Worm (Caenorhabditis elegans): Measurements from ENCODE around the gene srg-59.

DNA sequence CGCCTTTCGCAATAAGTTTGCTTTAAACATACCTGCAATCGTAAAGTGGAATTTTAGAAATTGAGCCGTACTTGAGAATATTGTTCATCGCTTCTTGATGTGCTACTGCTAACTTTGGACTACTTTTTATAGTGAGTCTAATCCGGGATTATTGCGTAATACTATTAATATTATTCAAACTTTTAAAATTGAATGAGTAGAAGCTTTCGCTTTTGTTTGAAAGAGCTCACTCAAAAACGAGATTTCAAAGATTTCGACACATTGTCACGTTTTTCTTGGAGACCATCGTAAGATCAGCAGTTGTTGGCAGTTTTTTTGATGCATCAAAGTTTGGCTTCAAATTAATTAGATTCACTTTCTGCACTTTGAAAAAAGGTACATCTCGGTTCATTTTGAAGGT lies 11.6 kb downstream of the srg-59 start, which contains the start of gene srt-28:
- TF ChIP-seq unc-62 (GFP tag; optimal IDR thresholded peaks at IDR 0.05 in 1 of 2) (no peak), unc-62 (tag; optimal IDR thresholded peaks at IDR 0.05) (no peak), rbr-2 (tag; optimal IDR thresholded peaks at IDR 0.05) (no peak), dmd-6 (GFP tag; IDR thresholded peaks at IDR 0.05) (no peak), aly-2 (tag; optimal IDR thresholded peaks at IDR 0.05) (no peak), nhr-76 (tag; optimal IDR thresholded peaks at IDR 0.05) (no peak), saeg-2 (GFP tag; IDR thresholded peaks at IDR 0.05) (no peak), zag-1 (tag; optimal IDR thresholded peaks at IDR 0.05) (no peak), ztf-11 (tag; optimal IDR thresholded peaks at IDR 0.05) (no peak), sdz-12 (GFP tag; optimal IDR thresholded peaks at IDR 0.05) (no peak), egl-27 (tag; optimal IDR thresholded peaks at IDR 0.05) (no peak), nhr-237 (tag; optimal IDR thresholded peaks at IDR 0.05) (no peak), lin-15B (tag; optimal IDR thresholded peaks at IDR 0.05) (no peak), nhr-25 (tag; optimal IDR thresholded peaks at IDR 0.05; ENCODE audit: borderline replicate concordance, insufficient read depth) (no peak)
